Worm (Caenorhabditis elegans) whole organism, L4 larva: Measurements from ENCODE around the gene nhr-39.

Source experiments
- D1046.2 ChIP-seq: fragments of 200-800 bp; sonication (Bioruptor generic); IDR thresholded peaks from 2 replicates; pipeline ENCODE4 v1.3.6; 2022; ENCODE audit warnings: missing genetic modification characterization, missing compliant biosample characterization
- F10B5.3 ChIP-seq: sonication (generic microtip); optimal IDR thresholded peaks from 2 replicates; lab custom pipeline; 2016; ENCODE audit warnings: mild to moderate bottlenecking, missing genetic modification characterization, missing compliant biosample characterization
- F44E2.7 ChIP-seq: fragments of 200-800 bp; sonication (Bioruptor generic); IDR thresholded peaks from 2 replicates; pipeline ENCODE4 v2.1.2; 2022; ENCODE audit warnings: missing genetic modification characterization, missing compliant biosample characterization
- F49E8.2 ChIP-seq: sonication (generic microtip); optimal IDR thresholded peaks from 2 replicates; lab custom pipeline; 2016; ENCODE audit warnings: missing compliant biosample characterization, mild to moderate bottlenecking, missing genetic modification characterization, borderline replicate concordance
- Y105C5A.15 ChIP-seq: fragments of 200-800 bp; sonication (Bioruptor generic); IDR thresholded peaks from 2 replicates; pipeline ENCODE4 v1.3.6; 2022; ENCODE audit warnings: missing genetic modification characterization, missing compliant biosample characterization
- ZK546.5 ChIP-seq, 2 experiments: sonication (generic microtip); optimal IDR thresholded peaks; 2 replicates each; lab custom pipeline; 2017; ENCODE audit warnings: missing biosample characterization in 2 of 2, missing genetic modification characterization in 2 of 2
- aha-1 ChIP-seq: fragments of 150-350 bp; peaks from one replicate; lab custom pipeline; 2014; ENCODE audit warnings: missing biosample characterization, missing genetic modification characterization
- aly-2 ChIP-seq: sonication (generic microtip); optimal IDR thresholded peaks from 2 replicates; lab custom pipeline; 2018; ENCODE audit warnings: missing biosample characterization, missing genetic modification characterization
- ama-1 ChIP-seq: fragments of 150-350 bp; optimal IDR thresholded peaks from 2 replicates; lab custom pipeline; 2014; ENCODE audit warnings: inconsistent platforms, mixed read lengths
- arid-1 ChIP-seq: fragments of 200-800 bp; sonication (Bioruptor generic); conservative IDR thresholded peaks from 2 replicates; pipeline ENCODE4 v1.3.6; 2022; ENCODE audit warnings: missing genetic modification reagents, missing genetic modification characterization, missing compliant biosample characterization
- cey-2 ChIP-seq: sonication (generic microtip); optimal IDR thresholded peaks from 3 replicates; lab custom pipeline; 2017; ENCODE audit warnings: missing genetic modification characterization, mild to moderate bottlenecking, missing compliant biosample characterization, antibody characterized with exemption, borderline replicate concordance; ENCODE audit not compliant: insufficient read depth
- daf-16 ChIP-seq, 3 experiments: sonication (generic microtip); optimal IDR thresholded peaks; 2 replicates each; lab custom pipeline; 2016 to 2017; ENCODE audit warnings: missing genetic modification characterization in 3 of 3, missing genetic modification reagents in 3 of 3, mild to moderate bottlenecking in 2 of 3, missing compliant biosample characterization in 2 of 3, missing biosample characterization in 1 of 3, moderate library complexity in 1 of 3
- dmd-8 ChIP-seq: fragments of 200-800 bp; sonication (Bioruptor generic); IDR thresholded peaks from 2 replicates; pipeline ENCODE4 v1.3.6; 2022; ENCODE audit warnings: missing genetic modification characterization, missing compliant biosample characterization
- duxl-1 ChIP-seq: sonication (generic microtip); optimal IDR thresholded peaks from 2 replicates; lab custom pipeline; 2016; ENCODE audit warnings: mild to moderate bottlenecking, missing genetic modification characterization, moderate library complexity, missing compliant biosample characterization; ENCODE audit not compliant: poor library complexity
- dve-1 ChIP-seq: sonication (generic microtip); optimal IDR thresholded peaks from 2 replicates; lab custom pipeline; 2017; ENCODE audit warnings: antibody characterized with exemption, mild to moderate bottlenecking, missing genetic modification characterization, missing compliant biosample characterization; ENCODE audit not compliant: insufficient read depth
- hif-1 ChIP-seq, 2 experiments: sonication (generic microtip); optimal IDR thresholded peaks; 2 replicates each; lab custom pipeline; 2016 to 2017; ENCODE audit warnings: missing compliant biosample characterization in 2 of 2, missing genetic modification characterization in 2 of 2, missing genetic modification reagents in 2 of 2, missing genotype in 2 of 2, mild to moderate bottlenecking in 1 of 2
- hlh-11 ChIP-seq: fragments of 200-800 bp; sonication (Bioruptor generic); optimal IDR thresholded peaks from 2 replicates; lab custom pipeline; 2018; ENCODE audit warnings: mild to moderate bottlenecking, missing genetic modification characterization, missing compliant biosample characterization
- hlh-30 ChIP-seq: sonication (generic microtip); optimal IDR thresholded peaks from 2 replicates; lab custom pipeline; 2017; ENCODE audit warnings: antibody characterized with exemption, mild to moderate bottlenecking, missing genetic modification characterization, missing compliant biosample characterization; ENCODE audit not compliant: insufficient read depth
- lin-29 ChIP-seq: fragments of 200-800 bp; sonication (Bioruptor generic); IDR thresholded peaks from 2 replicates; pipeline ENCODE4 v1.3.6; 2022; ENCODE audit warnings: missing genetic modification reagents, missing genetic modification characterization, missing compliant biosample characterization
- lir-3 ChIP-seq: sonication (generic microtip); optimal IDR thresholded peaks from 2 replicates; lab custom pipeline; 2016; ENCODE audit warnings: mild to moderate bottlenecking, missing genetic modification characterization, missing compliant biosample characterization
- madf-5 ChIP-seq, 2 experiments: fragments of 200-800 bp; sonication (Bioruptor generic); IDR thresholded peaks; 2 replicates each; pipeline ENCODE4 v1.3.6; 2022; ENCODE audit warnings: missing compliant biosample characterization in 2 of 2, missing genetic modification characterization in 2 of 2
- mdl-1 ChIP-seq, 2 experiments: fragments of 150-350 bp in 1 of 2; sonication (generic microtip) in 1 of 2; optimal IDR thresholded peaks; 2 replicates each; lab custom pipeline; 2014 to 2017; ENCODE audit warnings: missing biosample characterization in 2 of 2, missing genetic modification characterization in 2 of 2
- mep-1 ChIP-seq: fragments of 150-350 bp; sonication (generic microtip); optimal IDR thresholded peaks from 3 replicates; lab custom pipeline; 2014; ENCODE audit warnings: missing biosample characterization, missing genetic modification characterization
- mes-2 ChIP-seq: sonication (generic microtip); optimal IDR thresholded peaks from 2 replicates; lab custom pipeline; 2016; ENCODE audit warnings: missing genotype, mild to moderate bottlenecking, missing genetic modification characterization, missing compliant biosample characterization; ENCODE audit not compliant: poor library complexity, severe bottlenecking
- nhr-10 ChIP-seq: fragments of 150-350 bp; optimal IDR thresholded peaks from 2 replicates; lab custom pipeline; 2014; ENCODE audit warnings: missing biosample characterization, missing genetic modification characterization
- nhr-25 ChIP-seq: sonication (generic microtip); optimal IDR thresholded peaks from 2 replicates; lab custom pipeline; 2017; ENCODE audit warnings: missing genetic modification characterization, mild to moderate bottlenecking, missing compliant biosample characterization, antibody characterized with exemption, moderate library complexity, borderline replicate concordance; ENCODE audit not compliant: insufficient read depth
- nhr-28 ChIP-seq: fragments of 150-350 bp; optimal IDR thresholded peaks from 2 replicates; lab custom pipeline; 2014; ENCODE audit warnings: missing biosample characterization, missing genetic modification characterization
- nhr-41 ChIP-seq: fragments of 200-800 bp; sonication (Bioruptor generic); IDR thresholded peaks from 2 replicates; pipeline ENCODE4 v1.3.6; 2022; ENCODE audit warnings: missing genetic modification reagents, missing genetic modification characterization, missing compliant biosample characterization
- nhr-42 ChIP-seq: fragments of 200-800 bp; sonication (Bioruptor generic); IDR thresholded peaks from 2 replicates; pipeline ENCODE4 v1.3.6; 2022; ENCODE audit warnings: missing genetic modification characterization, missing compliant biosample characterization
- nhr-48 ChIP-seq: sonication (generic microtip); optimal IDR thresholded peaks from 2 replicates; lab custom pipeline; 2016; ENCODE audit warnings: mild to moderate bottlenecking, missing genetic modification characterization, missing compliant biosample characterization
- php-3 ChIP-seq: fragments of 200-800 bp; sonication (Bioruptor generic); IDR thresholded peaks from 2 replicates; pipeline ENCODE4 v1.3.6; 2022; ENCODE audit warnings: missing genetic modification reagents, missing genetic modification characterization, missing compliant biosample characterization
- pqm-1 ChIP-seq: sonication (generic microtip); optimal IDR thresholded peaks from 2 replicates; lab custom pipeline; 2017; ENCODE audit warnings: missing biosample characterization, missing genetic modification characterization
- rbr-2 ChIP-seq: sonication (generic microtip); optimal IDR thresholded peaks from 2 replicates; lab custom pipeline; 2016; ENCODE audit warnings: missing genotype, missing genetic modification characterization, missing compliant biosample characterization
- sdz-12 ChIP-seq: fragments of 200-800 bp; sonication (Bioruptor generic); optimal IDR thresholded peaks from 2 replicates; lab custom pipeline; 2018; ENCODE audit warnings: mild to moderate bottlenecking, missing genetic modification characterization, missing compliant biosample characterization
- set-16 ChIP-seq: fragments of 200-800 bp; sonication (Bioruptor generic); IDR thresholded peaks from 2 replicates; pipeline ENCODE4 v1.3.6; 2022; ENCODE audit warnings: missing genetic modification reagents, missing genetic modification characterization, missing compliant biosample characterization
- skn-1 ChIP-seq: fragments of 150-350 bp; optimal IDR thresholded peaks from 2 replicates; lab custom pipeline; 2014; ENCODE audit warnings: missing biosample characterization, missing genetic modification characterization
- snpc-1.2 ChIP-seq: fragments of 200-800 bp; sonication (Bioruptor generic); IDR thresholded peaks from 2 replicates; pipeline ENCODE4 v1.3.6; 2022; ENCODE audit warnings: missing genetic modification reagents, missing genetic modification characterization, missing compliant biosample characterization
- tag-97 ChIP-seq: fragments of 200-800 bp; sonication (Bioruptor generic); IDR thresholded peaks from 2 replicates; pipeline ENCODE4 v1.3.6; 2022; ENCODE audit warnings: missing genetic modification characterization, missing compliant biosample characterization
- unc-130 ChIP-seq: sonication (generic microtip); optimal IDR thresholded peaks from 2 replicates; lab custom pipeline; 2016; ENCODE audit warnings: missing genetic modification reagents, missing genetic modification characterization, missing compliant biosample characterization
- unc-39 ChIP-seq: sonication (generic microtip); optimal IDR thresholded peaks from 2 replicates; lab custom pipeline; 2017; ENCODE audit warnings: missing biosample characterization, missing genetic modification characterization
- unc-62 ChIP-seq, 3 experiments: fragments of 150-350 bp in 1 of 3; sonication (generic microtip); optimal IDR thresholded peaks in 2 of 3; peaks in 1 of 3; 1 replicate in 1 of 3; 2 replicates in 2 of 3; lab custom pipeline; 2014 to 2017; ENCODE audit warnings: missing biosample characterization in 3 of 3, missing genetic modification characterization in 3 of 3, missing genetic modification reagents in 3 of 3, missing genotype in 1 of 3
- zag-1 ChIP-seq: fragments of 150-350 bp; optimal IDR thresholded peaks from 2 replicates; lab custom pipeline; 2014; ENCODE audit warnings: missing biosample characterization, missing genetic modification characterization
- zfp-2 ChIP-seq: sonication (generic microtip); optimal IDR thresholded peaks from 2 replicates; lab custom pipeline; 2016; ENCODE audit warnings: mild to moderate bottlenecking, missing genetic modification characterization, missing compliant biosample characterization
- zfp-3 ChIP-seq: fragments of 200-800 bp; sonication (Bioruptor generic); conservative IDR thresholded peaks from 2 replicates; pipeline ENCODE4 v1.3.6; 2022; ENCODE audit warnings: missing genetic modification reagents, missing genetic modification characterization, missing compliant biosample characterization
- zip-11 ChIP-seq: fragments of 200-800 bp; sonication (Bioruptor generic); IDR thresholded peaks from 2 replicates; pipeline ENCODE4 v1.3.6; 2022; ENCODE audit warnings: missing genetic modification characterization, missing compliant biosample characterization
- ztf-7 ChIP-seq: fragments of 150-350 bp; optimal IDR thresholded peaks from 2 replicates; lab custom pipeline; 2014; ENCODE audit warnings: missing biosample characterization, missing genetic modification characterization

The nhr-39 gene

ce11 chrV:9303026-9303425 is at the start of gene nhr-39:
Gene nhr-39, plus strand, starts transcription at chrV:9303326.
- TF ChIP-seq dve-1 (tag; lab: Kevin White, UChicago) (no peak), F44E2.7 (no peak), zfp-3 (GFP tag; lab: Robert Waterston, UW) (no peak), nhr-42 (GFP tag; lab: Robert Waterston, UW) (no peak), cey-2 (no peak), F49E8.2 (tag; lab: Kevin White, UChicago) (no peak), hif-1 (tag; optimal IDR thresholded peaks at IDR 0.05; lab: Kevin White, UChicago) (no peak)

ce11 chrV:9254012-9254696 is 49.0 kb upstream of the nhr-39 start, which contains the start of gene F07C3.9:
Gene F07C3.9, minus strand, starts transcription at chrV:9254646.
- TF ChIP-seq lin-29 (GFP tag; lab: Robert Waterston, UW): no peak
- peak; percentile 52 for TF ChIP-seq nhr-28 (tag; lab: Kevin White, UChicago)
- TF ChIP-seq mep-1: no peak
- TF ChIP-seq snpc-1.2 (GFP tag; lab: Robert Waterston, UW): no peak
- TF ChIP-seq nhr-41: no peak
- no peak for TF ChIP-seq tag-97
- no peak for TF ChIP-seq mdl-1 (tag; optimal IDR thresholded peaks at IDR 0.05; lab: Kevin White, UChicago)
- peak; percentile 6 for TF ChIP-seq ztf-7 (tag; lab: Kevin White, UChicago)
- TF ChIP-seq arid-1: no peak
- TF ChIP-seq set-16 (GFP tag; lab: Robert Waterston, UW): no peak
- peak; percentile 81 for TF ChIP-seq php-3 (GFP tag; lab: Robert Waterston, UW)
- TF ChIP-seq cey-2: no peak
- TF ChIP-seq aly-2 (tag; lab: Kevin White, UChicago): no peak
- TF ChIP-seq dmd-8: no peak
- TF ChIP-seq nhr-10 (tag; lab: Kevin White, UChicago): no peak
- no peak for TF ChIP-seq F49E8.2 (tag; lab: Kevin White, UChicago)
- no peak for TF ChIP-seq hlh-30 (tag; lab: Kevin White, UChicago)
- no peak for TF ChIP-seq madf-5 (GFP tag; IDR thresholded peaks at IDR 0.05; lab: Robert Waterston, UW)
- no peak for TF ChIP-seq sdz-12 (GFP tag; lab: Kevin White, UChicago)
- TF ChIP-seq unc-62 (GFP tag; optimal IDR thresholded peaks at IDR 0.05 in 1 of 2; lab: Kevin White, UChicago): no peak
- no peak for TF ChIP-seq unc-62 (tag; optimal IDR thresholded peaks at IDR 0.05; lab: Kevin White, UChicago)
- TF ChIP-seq nhr-42 (GFP tag; lab: Robert Waterston, UW): no peak
- no peak for TF ChIP-seq zag-1 (tag; lab: Kevin White, UChicago)
- no peak for TF ChIP-seq lir-3 (tag; lab: Kevin White, UChicago)
- no peak for TF ChIP-seq zip-11 (GFP tag; lab: Robert Waterston, UW)
- no peak for TF ChIP-seq unc-130 (GFP tag; lab: Kevin White, UChicago)
- TF ChIP-seq dve-1 (tag; lab: Kevin White, UChicago): peak; percentile 57
- no peak for TF ChIP-seq F10B5.3 (tag; lab: Kevin White, UChicago)
- TF ChIP-seq Y105C5A.15: no peak
- TF ChIP-seq skn-1 (tag; lab: Kevin White, UChicago): no peak
- no peak for TF ChIP-seq ama-1 (lab: Kevin White, UChicago)
- TF ChIP-seq daf-16 (GFP tag; optimal IDR thresholded peaks at IDR 0.05; lab: Kevin White, UChicago): no peak
- peak; percentile 91 for TF ChIP-seq daf-16 (tag; optimal IDR thresholded peaks at IDR 0.05; lab: Kevin White, UChicago)
- TF ChIP-seq unc-39 (tag; lab: Kevin White, UChicago): no peak
- peak; percentile 41 for TF ChIP-seq nhr-48 (tag; lab: Kevin White, UChicago)
- TF ChIP-seq mes-2 (tag; lab: Kevin White, UChicago): no peak
- peak; percentile 48 for TF ChIP-seq hlh-11 (tag; lab: Kevin White, UChicago)
- TF ChIP-seq rbr-2 (tag; lab: Kevin White, UChicago): no peak
- no peak for TF ChIP-seq D1046.2
- TF ChIP-seq duxl-1 (tag; lab: Kevin White, UChicago): no peak
- no peak for TF ChIP-seq ZK546.5 (tag; optimal IDR thresholded peaks at IDR 0.05; lab: Kevin White, UChicago)
- no peak for TF ChIP-seq aha-1 (tag; lab: Kevin White, UChicago)
- TF ChIP-seq nhr-25 (tag; lab: Kevin White, UChicago): no peak
- no peak for TF ChIP-seq zfp-2 (tag; lab: Kevin White, UChicago)
- TF ChIP-seq pqm-1 (tag; lab: Kevin White, UChicago): peak; percentile 82
